Worm (Caenorhabditis elegans): ENCODE measurements around the gene C23F12.9.

C23F12.9 gene

ce11 chrX:9372987-9373386 is 20.9 kb upstream of the C23F12.9 start (continued):
- no peak for TF ChIP-seq ceh-9 (tag; optimal IDR thresholded peaks at IDR 0.05)
- no peak for TF ChIP-seq ttx-3 (tag; optimal IDR thresholded peaks at IDR 0.05)
- no peak for TF ChIP-seq fkh-6 (tag; optimal IDR thresholded peaks at IDR 0.05)
- no peak for TF ChIP-seq ama-1 (optimal IDR thresholded peaks at IDR 0.05)
- no peak for TF ChIP-seq ceh-19 (GFP tag; optimal IDR thresholded peaks at IDR 0.05)
- TF ChIP-seq lin-11 (tag; optimal IDR thresholded peaks at IDR 0.05) = no peak
- TF ChIP-seq hlh-30 (tag; optimal IDR thresholded peaks at IDR 0.05; ENCODE audit: insufficient read depth) = no peak
- TF ChIP-seq ceh-18 (tag; optimal IDR thresholded peaks at IDR 0.05) = peak; percentile 18
- no peak for TF ChIP-seq tbx-2 (tag; optimal IDR thresholded peaks at IDR 0.05)
- no peak for TF ChIP-seq sox-2 (GFP tag; IDR thresholded peaks at IDR 0.05)
- TF ChIP-seq che-1 (tag; optimal IDR thresholded peaks at IDR 0.05) = peak; percentile 35
- TF ChIP-seq C38D4.7 (GFP tag; optimal IDR thresholded peaks at IDR 0.05) = peak; percentile 1
- TF ChIP-seq T23F11.4 (GFP tag; optimal IDR thresholded peaks at IDR 0.05) = no peak
- TF ChIP-seq rnt-1 (tag; optimal IDR thresholded peaks at IDR 0.05) = peak; percentile 1
- TF ChIP-seq pat-9 (tag; optimal IDR thresholded peaks at IDR 0.05) = no peak
- TF ChIP-seq pax-1 (tag; optimal IDR thresholded peaks at IDR 0.05) = no peak
- no peak for TF ChIP-seq fax-1 (tag; optimal IDR thresholded peaks at IDR 0.05)
- TF ChIP-seq C08G9.2 (tag; optimal IDR thresholded peaks at IDR 0.05) = no peak
- TF ChIP-seq hlh-13 (GFP tag; optimal IDR thresholded peaks at IDR 0.05) = no peak
- no peak for TF ChIP-seq pha-4 (tag; optimal IDR thresholded peaks at IDR 0.05)
- no peak for TF ChIP-seq ceh-30 (tag; optimal IDR thresholded peaks at IDR 0.05)

- TF ChIP-seq ceh-2 (tag; optimal IDR thresholded peaks at IDR 0.05) (no peak), unc-42 (tag; optimal IDR thresholded peaks at IDR 0.05) (peak; percentile 87)
Measured at ce11 chrX:9373729-9374128, 20.1 kb upstream of the C23F12.9 start.

- TF ChIP-seq T23F11.4 (GFP tag; optimal IDR thresholded peaks at IDR 0.05) (no peak), ceh-45 (GFP tag; IDR thresholded peaks at IDR 0.05) (no peak), hlh-13 (GFP tag; optimal IDR thresholded peaks at IDR 0.05) (no peak), pag-3 (tag; optimal IDR thresholded peaks at IDR 0.05; ENCODE audit: borderline replicate concordance) (no peak), ahr-1 (tag; optimal IDR thresholded peaks at IDR 0.05) (no peak), hlh-6 (tag; optimal IDR thresholded peaks at IDR 0.05) (no peak), dve-1 (tag; optimal IDR thresholded peaks at IDR 0.05) (no peak), ceh-22 (tag; optimal IDR thresholded peaks at IDR 0.05) (no peak), fkh-6 (tag; optimal IDR thresholded peaks at IDR 0.05) (no peak), npax-4 (tag; optimal IDR thresholded peaks at IDR 0.05) (no peak), tbx-2 (tag; optimal IDR thresholded peaks at IDR 0.05) (no peak), Y22D7AL.16 (tag; optimal IDR thresholded peaks at IDR 0.05) (no peak), madf-2 (tag; optimal IDR thresholded peaks at IDR 0.05) (no peak), pha-4 (tag; optimal IDR thresholded peaks at IDR 0.05) (no peak), rnt-1 (tag; optimal IDR thresholded peaks at IDR 0.05) (no peak), odd-2 (tag; optimal IDR thresholded peaks at IDR 0.05) (no peak), sox-4 (tag; optimal IDR thresholded peaks at IDR 0.05) (no peak)
Measured at ce11 chrX:9387041-9387440, 6.8 kb upstream of the C23F12.9 start, which contains the start of gene C23F12.4. TSS of gene C23F12.4 (plus strand) at chrX:9387341.

ce11 chrX:9388686-9389085 is 5.2 kb upstream of the C23F12.9 start:
- TF ChIP-seq unc-86 (tag; optimal IDR thresholded peaks at IDR 0.05) (no peak), zip-5 (tag; optimal IDR thresholded peaks at IDR 0.05) (no peak), unc-42 (tag; optimal IDR thresholded peaks at IDR 0.05) (no peak), F13H6.1 (tag; optimal IDR thresholded peaks at IDR 0.05) (no peak), elt-4 (tag; optimal IDR thresholded peaks at IDR 0.05) (no peak), sdc-2 (tag; optimal IDR thresholded peaks at IDR 0.05) (no peak), nfya-1 (tag; optimal IDR thresholded peaks at IDR 0.05) (no peak), ceh-34 (tag; optimal IDR thresholded peaks at IDR 0.05) (no peak), Y22D7AL.16 (tag; optimal IDR thresholded peaks at IDR 0.05) (no peak), ceh-2 (tag; optimal IDR thresholded peaks at IDR 0.05) (no peak), fkh-10 (GFP tag; optimal IDR thresholded peaks at IDR 0.05) (no peak), pat-9 (tag; optimal IDR thresholded peaks at IDR 0.05) (no peak), pag-3 (tag; optimal IDR thresholded peaks at IDR 0.05; ENCODE audit: borderline replicate concordance) (no peak), ref-2 (tag; optimal IDR thresholded peaks at IDR 0.05) (no peak), npax-4 (tag; optimal IDR thresholded peaks at IDR 0.05) (no peak), ztf-16 (tag; optimal IDR thresholded peaks at IDR 0.05) (no peak), pax-1 (tag; optimal IDR thresholded peaks at IDR 0.05) (no peak), ahr-1 (tag; optimal IDR thresholded peaks at IDR 0.05) (no peak), eyg-1 (tag; optimal IDR thresholded peaks at IDR 0.05) (no peak)
